Worm (Caenorhabditis elegans): ENCODE results near the gene irld-47.

ce11 chrII:7776232-7776631 is 46.1 kb downstream of the irld-47 start:
- TF ChIP-seq snpc-1.2 (GFP tag; IDR thresholded peaks at IDR 0.05) (no peak), egl-27 (tag; optimal IDR thresholded peaks at IDR 0.05) (no peak), snpc-4 (tag; optimal IDR thresholded peaks at IDR 0.05) (no peak)
